Fruit fly (Drosophila melanogaster) ovary, adult (tissue): ENCODE results near the gene CG34163.

Experiments
- CG17801 ChIP-seq: fragments of 200-800 bp; optimal IDR thresholded peaks from 2 replicates; lab custom pipeline; 2019; ENCODE audit warnings: missing biosample characterization, mild to moderate bottlenecking, missing genetic modification characterization, moderate library complexity; ENCODE audit not compliant: partially characterized antibody

Gene CG34163

DNA sequence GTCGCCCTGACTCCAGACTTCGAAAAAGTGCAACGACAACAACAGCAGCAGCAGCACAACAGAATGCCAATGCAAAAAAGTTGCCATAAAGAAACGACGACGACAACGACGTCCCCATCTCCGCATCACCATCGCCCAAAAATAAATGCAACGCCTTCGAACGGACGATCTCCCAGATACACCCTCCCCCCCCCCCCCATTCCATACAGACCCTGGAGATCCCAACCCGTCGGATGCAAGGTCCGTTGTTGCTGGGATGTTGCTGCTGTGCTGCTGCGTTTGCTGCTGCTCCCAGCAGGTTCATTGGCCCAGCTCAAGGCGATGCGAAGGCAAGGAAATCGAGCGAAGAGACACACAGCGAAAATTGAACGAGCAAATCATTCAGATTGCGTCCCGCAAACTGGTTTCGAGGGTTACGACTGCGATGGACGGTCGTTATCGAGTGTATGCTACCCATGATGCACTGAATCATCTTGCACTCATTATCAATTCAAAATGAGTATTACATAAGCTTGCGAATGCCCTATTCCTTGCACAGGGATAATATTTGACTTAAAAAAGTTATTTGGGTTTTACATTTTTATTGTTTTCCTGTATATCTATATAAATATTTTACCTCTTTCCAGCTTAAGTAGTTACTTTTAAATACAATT lies 25.8 kb downstream of the CG34163 start:
- TF ChIP-seq CG17801 (GFP tag; lab: Kevin White, UChicago): no peak

DNA sequence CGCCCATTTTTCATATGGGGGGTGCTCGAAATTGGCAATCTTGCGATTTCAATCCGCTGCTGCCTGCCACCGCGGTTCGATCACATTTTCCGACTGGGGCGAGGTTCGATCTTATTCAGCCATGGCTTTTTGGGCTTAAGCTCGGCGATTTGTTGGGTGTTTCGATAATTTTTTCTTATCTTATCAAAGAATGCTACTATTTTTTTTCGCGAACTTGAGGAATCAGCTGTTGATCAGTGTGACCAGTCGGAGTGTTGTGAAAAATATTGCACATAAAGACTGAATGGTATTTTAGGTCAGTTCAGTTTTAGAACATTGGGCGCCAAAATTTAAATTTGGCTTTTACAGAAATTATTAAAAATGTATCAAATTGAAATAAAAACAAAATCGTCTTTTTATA lies 32.7 kb downstream of the CG34163 start, which contains the start of gene Wdr81:
Gene Wdr81, minus strand, starts transcription at position 226 of the 400 bp plus-strand sequence.
- TF ChIP-seq CG17801 (GFP tag; lab: Kevin White, UChicago): no peak

DNA sequence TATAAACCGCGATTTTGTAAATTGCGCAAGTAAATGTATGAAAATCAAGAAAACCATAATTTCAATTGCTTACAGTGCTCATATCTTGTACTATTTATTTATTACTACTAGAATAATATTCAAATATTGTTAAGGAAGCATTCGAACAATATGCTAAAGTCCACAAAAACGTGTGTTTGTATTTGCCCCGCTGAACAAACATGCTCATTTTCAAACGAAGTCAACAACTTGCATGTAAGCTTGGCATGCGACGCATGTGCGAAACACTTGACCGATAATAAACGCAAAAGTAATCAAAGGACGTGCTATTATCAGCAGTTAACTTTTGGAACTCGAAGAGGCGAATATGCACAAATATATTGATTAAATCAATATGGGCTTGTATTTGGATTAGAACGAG lies 33.1 kb downstream of the CG34163 start:
- no peak for TF ChIP-seq CG17801 (GFP tag; lab: Kevin White, UChicago)

DNA sequence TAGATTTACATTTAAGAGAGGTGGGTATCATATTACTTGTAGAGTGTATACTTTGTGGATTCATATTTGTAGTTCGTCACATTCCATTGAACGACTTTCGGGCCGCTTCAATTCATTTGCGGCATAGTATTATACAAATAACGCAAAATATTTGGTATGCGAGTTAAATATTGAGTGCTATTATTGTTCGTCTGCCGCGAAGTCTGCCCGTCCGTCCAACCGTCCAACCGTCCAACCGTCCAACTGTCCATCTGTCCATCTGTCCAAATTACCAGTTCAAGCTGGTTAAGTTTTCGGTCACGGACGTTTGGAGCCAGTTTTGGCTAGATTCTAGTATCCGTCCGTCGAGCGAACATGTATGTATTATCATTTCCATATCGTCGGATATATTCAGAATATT lies 36.0 kb downstream of the CG34163 start:
- no peak for TF ChIP-seq CG17801 (GFP tag; lab: Kevin White, UChicago)

DNA sequence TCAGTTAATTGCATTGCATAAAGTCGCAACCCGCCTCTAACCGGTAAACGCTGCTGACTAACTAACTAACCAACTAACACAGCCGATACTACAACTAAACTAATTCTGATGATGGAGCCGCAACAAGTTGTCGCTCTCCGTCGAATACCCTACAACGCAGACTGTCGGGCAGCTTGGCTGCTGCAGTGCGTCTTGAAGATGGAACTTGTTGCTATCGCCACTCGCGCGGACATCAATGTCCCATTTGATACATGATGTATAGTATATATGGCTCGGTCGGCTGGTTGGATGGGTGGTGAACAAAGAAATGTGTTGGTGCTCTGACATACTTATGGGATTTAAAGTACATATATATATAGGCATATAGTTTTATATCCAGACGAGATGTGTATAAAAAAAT lies 37.4 kb downstream of the CG34163 start:
- TF ChIP-seq CG17801 (GFP tag; lab: Kevin White, UChicago): no peak

DNA sequence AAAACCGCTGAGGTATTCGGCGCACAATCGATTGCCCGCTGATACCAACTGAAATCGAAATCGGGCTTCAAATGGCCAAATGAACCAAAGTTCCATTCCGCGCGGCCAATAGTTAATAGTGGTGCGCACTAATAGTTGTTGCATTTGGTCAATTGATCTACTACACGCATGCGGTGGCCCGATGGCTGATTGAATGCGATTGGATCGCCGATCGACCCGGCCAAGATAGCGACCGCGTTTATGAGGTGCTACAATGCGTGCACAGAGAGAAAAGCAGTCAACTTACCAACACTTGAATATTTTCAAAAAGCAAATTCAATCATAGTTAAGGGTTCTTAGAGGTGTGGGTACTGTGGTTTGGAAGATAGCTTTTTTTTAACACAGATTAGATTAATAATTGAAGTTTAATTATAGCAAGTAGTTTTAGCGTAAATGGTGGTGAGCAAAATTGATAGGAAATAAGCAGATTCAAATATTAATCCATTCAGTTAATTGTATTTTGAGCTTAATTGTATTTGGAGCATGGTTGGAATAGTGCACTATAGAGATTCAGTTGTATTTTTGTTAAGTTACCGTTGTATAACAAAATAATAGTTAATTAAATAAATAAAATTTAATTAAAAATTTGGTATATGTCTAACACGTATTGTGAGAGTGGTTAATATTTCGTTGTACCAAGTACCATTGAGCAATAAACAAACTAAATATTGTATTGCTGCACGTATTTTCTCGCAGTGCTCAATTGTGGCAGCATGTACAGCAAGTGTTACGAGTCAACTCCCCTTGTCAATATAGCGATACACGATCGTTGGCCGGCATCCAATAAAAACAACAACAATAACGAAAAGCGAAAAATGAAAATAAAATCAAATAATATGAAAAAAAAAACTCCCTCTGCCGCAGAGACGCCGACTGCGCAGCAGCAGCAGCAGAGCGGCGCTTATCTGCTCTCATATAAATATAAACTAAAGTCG lies 38.7 kb downstream of the CG34163 start:
- peak; percentile 39 for TF ChIP-seq CG17801 (GFP tag; lab: Kevin White, UChicago)

DNA sequence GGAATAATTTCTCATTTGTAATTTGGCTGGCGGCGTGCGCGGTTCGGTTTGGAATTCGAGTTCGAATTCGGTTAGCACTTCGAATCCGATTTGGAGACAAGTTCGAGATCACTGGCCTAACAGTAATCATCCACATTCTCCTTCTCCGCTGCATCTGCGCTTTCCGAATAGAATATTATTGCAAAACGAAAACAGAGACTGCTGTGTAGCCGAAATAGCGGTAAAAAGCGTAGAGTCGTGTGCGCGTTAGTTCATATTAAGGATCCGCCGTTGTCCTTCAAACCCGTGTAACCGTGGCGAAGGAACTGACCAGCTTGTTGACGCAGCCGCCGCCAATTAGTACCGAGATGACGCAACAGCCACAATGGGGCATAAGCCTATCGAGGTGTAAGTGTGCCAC lies 39.4 kb downstream of the CG34163 start, which contains the start of gene dmGlut:
Gene dmGlut, plus strand, starts transcription at position 4 of the 400 bp plus-strand sequence.
- TF ChIP-seq CG17801 (GFP tag; lab: Kevin White, UChicago): no peak

DNA sequence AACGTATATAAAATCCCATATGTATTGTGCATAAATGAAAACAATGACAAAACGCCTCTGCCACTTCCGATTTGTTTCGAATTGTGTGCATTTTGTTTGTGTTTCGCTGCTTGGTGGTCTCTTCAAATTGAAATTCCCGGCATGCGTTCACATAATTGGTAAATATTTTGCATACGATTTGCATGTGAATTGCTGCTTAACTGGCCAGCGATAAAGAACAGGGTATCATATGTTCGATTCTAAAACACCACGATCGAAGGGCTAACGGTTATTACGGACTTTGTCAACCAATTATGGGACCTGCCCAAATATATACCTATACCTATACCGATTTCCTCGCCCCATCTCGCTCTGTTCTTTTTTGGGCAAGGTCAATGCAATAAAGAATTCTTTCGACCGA lies 40.0 kb downstream of the CG34163 start:
- no peak for TF ChIP-seq CG17801 (GFP tag; lab: Kevin White, UChicago)

DNA sequence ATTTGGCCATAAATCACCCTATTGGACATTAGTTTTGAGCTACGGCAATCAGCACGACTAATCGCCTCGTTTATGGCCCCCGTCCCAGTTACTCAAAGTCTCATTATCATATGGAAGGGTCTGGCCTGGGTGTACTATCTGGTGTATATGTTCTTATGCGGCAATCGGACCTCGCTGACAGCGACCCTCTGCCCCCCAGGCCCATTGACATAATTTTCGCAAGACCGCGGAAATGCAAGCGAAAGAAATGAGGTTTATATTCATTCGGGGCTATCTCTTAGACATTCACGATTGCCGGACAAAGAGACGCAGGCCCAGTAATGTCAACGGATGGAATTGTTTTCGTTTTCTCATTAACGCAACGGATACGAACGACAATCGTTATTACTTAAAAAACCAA lies 40.7 kb downstream of the CG34163 start:
- TF ChIP-seq CG17801 (GFP tag; lab: Kevin White, UChicago): no peak

DNA sequence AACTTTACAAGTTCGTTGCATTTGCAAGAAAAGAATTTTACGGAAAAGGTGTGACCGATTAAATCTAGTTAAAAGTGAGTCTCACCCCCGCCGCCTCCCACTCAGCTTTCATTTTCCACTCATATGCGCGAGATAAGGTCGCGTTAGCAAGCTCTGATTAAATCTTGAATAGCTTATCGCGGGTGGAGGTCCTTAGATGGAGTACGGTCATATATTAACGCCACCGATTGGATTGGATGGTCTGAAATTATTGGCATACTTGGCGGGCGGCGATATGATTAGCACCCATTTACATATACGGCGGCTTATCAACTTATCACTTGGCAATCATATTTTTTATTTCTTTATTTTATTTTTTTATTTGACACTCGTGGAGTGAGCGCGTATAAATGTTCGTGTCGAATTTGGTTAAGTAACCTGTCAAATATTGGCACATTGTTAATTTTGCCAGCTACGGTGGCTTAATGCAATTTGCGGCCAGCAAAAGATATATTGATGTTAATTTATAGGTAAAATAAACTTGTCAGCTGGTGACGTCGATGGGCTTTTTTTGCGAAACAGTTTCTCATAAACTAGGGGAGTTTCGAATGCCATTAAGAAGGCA lies 41.6 kb downstream of the CG34163 start:
- no peak for TF ChIP-seq CG17801 (GFP tag; lab: Kevin White, UChicago)

DNA sequence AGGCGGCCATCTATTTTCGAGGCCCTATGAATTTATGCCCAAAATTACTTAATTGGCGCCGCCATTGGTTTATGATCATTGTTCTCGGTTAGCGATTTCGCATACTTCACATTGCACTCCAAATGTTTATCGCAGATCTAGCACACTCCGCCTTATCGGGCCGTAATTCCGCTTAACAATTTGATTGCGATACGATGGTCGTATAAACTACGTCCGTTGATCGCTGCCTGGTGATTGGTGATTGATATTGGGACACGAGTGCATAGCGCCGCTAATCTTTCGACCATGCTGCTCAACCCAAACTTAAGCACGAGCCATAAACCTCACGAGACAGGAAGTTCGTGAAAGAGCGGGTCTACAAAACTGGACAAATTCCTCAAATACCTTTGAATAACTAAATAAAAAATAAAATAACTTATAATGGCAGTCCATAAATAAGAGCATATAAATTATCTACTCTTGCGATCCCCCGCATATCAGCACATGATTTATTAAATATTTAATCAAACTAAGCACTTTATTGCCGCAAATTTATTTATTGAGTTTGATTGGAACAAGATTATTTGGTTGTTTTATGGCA lies 42.6 kb downstream of the CG34163 start:
- no peak for TF ChIP-seq CG17801 (GFP tag; lab: Kevin White, UChicago)

DNA sequence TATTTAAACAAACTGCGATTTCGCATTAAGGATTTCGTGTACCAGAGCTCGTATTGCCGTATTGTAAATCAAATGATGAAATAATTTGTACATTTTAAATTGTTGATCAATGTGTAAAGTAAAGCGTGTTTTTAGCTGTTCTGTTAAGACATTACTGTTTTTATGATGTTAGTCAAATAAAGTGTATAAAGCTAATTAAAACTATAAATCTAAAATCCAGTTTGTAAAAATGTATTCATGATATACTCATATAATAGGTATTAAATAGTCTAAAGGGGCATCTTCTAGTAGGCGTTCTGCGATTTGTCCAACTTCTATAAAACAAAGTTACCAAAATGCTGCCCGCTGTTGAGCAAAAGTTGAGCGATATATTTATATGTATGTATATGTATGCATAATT lies 45.8 kb downstream of the CG34163 start, which contains the start of gene CG18788:
Gene CG18788, plus strand, starts transcription at position 301 of the 400 bp plus-strand sequence.
- no peak for TF ChIP-seq CG17801 (GFP tag; lab: Kevin White, UChicago)

DNA sequence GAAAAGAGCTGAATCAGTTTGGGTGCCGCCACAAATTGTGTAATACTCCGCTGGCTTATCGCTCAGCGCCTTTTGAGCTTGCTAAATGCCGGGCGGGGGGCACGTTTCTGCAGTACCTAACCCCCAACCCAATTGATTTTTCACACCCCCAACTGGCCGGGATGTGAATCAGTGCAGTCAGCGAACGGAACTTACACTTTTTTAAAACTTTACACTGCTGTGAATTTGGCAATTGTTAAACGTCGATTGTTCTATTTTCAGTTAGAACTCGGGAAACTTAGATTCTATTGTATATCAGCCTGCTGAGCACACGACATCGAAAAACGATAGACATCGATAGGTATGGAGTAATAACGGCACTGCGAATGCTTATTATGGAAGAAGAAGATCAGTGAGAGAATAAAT lies 50.1 kb downstream of the CG34163 start, which contains the start of gene Tom70:
Gene Tom70, minus strand, starts transcription at position 335 of the 405 bp plus-strand sequence.
- peak; percentile 30 for TF ChIP-seq CG17801 (GFP tag; lab: Kevin White, UChicago)
